Worm (Caenorhabditis elegans) whole organism, young adult: ENCODE results near the gene str-187.
"Not testable (repeated sequence)": the region's sequence is repeated elsewhere in the genome, so short reads cannot be mapped to it uniquely, and the experiment has no call there.

Experiments
- B0019.2 ChIP-seq: fragments of 200-800 bp; sonication (Bioruptor generic); conservative IDR thresholded peaks from 2 replicates; pipeline ENCODE4 v1.3.6; 2022; ENCODE audit warnings: missing genetic modification reagents, missing genetic modification characterization, missing compliant biosample characterization
- D2030.7 ChIP-seq: fragments of 200-800 bp; sonication (Bioruptor generic); IDR thresholded peaks from 2 replicates; pipeline ENCODE4 v1.3.6; 2022; ENCODE audit warnings: missing genetic modification reagents, missing genetic modification characterization, missing compliant biosample characterization
- F37B4.10 ChIP-seq: fragments of 200-800 bp; sonication (Bioruptor generic); IDR thresholded peaks from 2 replicates; pipeline ENCODE4 v1.3.6; 2022; ENCODE audit warnings: missing genetic modification characterization, missing compliant biosample characterization
- F52B5.7 ChIP-seq: sonication (generic microtip); optimal IDR thresholded peaks from 2 replicates; lab custom pipeline; 2016; ENCODE audit warnings: mild to moderate bottlenecking, missing genetic modification characterization, missing compliant biosample characterization
- F57A8.1 ChIP-seq: fragments of 200-800 bp; sonication (Bioruptor generic); optimal IDR thresholded peaks from 2 replicates; lab custom pipeline; 2018; ENCODE audit warnings: mild to moderate bottlenecking, missing genetic modification characterization, moderate library complexity, missing compliant biosample characterization
- F57C9.4 ChIP-seq: sonication (generic microtip); optimal IDR thresholded peaks from 2 replicates; lab custom pipeline; 2017; ENCODE audit warnings: mild to moderate bottlenecking, missing genetic modification characterization, missing compliant biosample characterization
- K12H6.12 ChIP-seq: fragments of 200-800 bp; sonication (Bioruptor generic); optimal IDR thresholded peaks from 2 replicates; lab custom pipeline; 2018; ENCODE audit warnings: mild to moderate bottlenecking, missing genetic modification characterization, missing compliant biosample characterization
- T07F8.4 ChIP-seq: sonication (generic microtip); optimal IDR thresholded peaks from 2 replicates; lab custom pipeline; 2016; ENCODE audit warnings: mild to moderate bottlenecking, missing genetic modification characterization, moderate library complexity, missing compliant biosample characterization
- T26A5.8 ChIP-seq: sonication (generic microtip); optimal IDR thresholded peaks from 2 replicates; lab custom pipeline; 2016; ENCODE audit warnings: missing genetic modification characterization, missing compliant biosample characterization
- Y79H2A.3 ChIP-seq: fragments of 200-800 bp; sonication (Bioruptor generic); conservative IDR thresholded peaks from 2 replicates; pipeline ENCODE4 v1.3.6; 2022; ENCODE audit warnings: missing genetic modification reagents, missing genetic modification characterization, missing compliant biosample characterization
- Y95B8A.8 ChIP-seq: fragments of 200-800 bp; sonication (Bioruptor generic); IDR thresholded peaks from 2 replicates; pipeline ENCODE4 v1.3.6; 2022; ENCODE audit warnings: missing genetic modification reagents, missing genetic modification characterization, missing compliant biosample characterization
- aptf-3 ChIP-seq: fragments of 200-800 bp; sonication (Bioruptor generic); IDR thresholded peaks from 2 replicates; pipeline ENCODE4 v1.3.6; 2022; ENCODE audit warnings: missing genetic modification characterization, missing compliant biosample characterization
- attf-5 ChIP-seq: fragments of 200-800 bp; sonication (Bioruptor generic); optimal IDR thresholded peaks from 2 replicates; lab custom pipeline; 2018; ENCODE audit warnings: mild to moderate bottlenecking, missing genetic modification characterization, missing compliant biosample characterization
- attf-6 ChIP-seq: fragments of 200-800 bp; sonication (Bioruptor generic); IDR thresholded peaks from 2 replicates; pipeline ENCODE4 v1.3.6; 2022; ENCODE audit warnings: missing genetic modification reagents, missing genetic modification characterization, missing compliant biosample characterization
- cebp-1 ChIP-seq, 2 experiments: fragments of 200-800 bp in 1 of 2; sonication (Bioruptor generic) in 1 of 2; sonication (generic microtip) in 1 of 2; IDR thresholded peaks in 1 of 2; optimal IDR thresholded peaks in 1 of 2; 2 replicates each; pipeline versions ENCODE4 v1.3.6 to Lab custom; 2017 to 2022; ENCODE audit warnings: missing compliant biosample characterization in 2 of 2, missing genetic modification characterization in 2 of 2, mild to moderate bottlenecking in 1 of 2, missing genetic modification reagents in 1 of 2, moderate library complexity in 1 of 2
- ceh-58 ChIP-seq: fragments of 200-800 bp; sonication (Bioruptor generic); IDR thresholded peaks from 2 replicates; pipeline ENCODE4 v1.3.6; 2022; ENCODE audit warnings: missing genetic modification characterization, missing compliant biosample characterization
- ceh-91 ChIP-seq: fragments of 200-800 bp; sonication (Bioruptor generic); IDR thresholded peaks from 2 replicates; pipeline ENCODE4 v1.3.6; 2022; ENCODE audit warnings: missing genetic modification reagents, missing genetic modification characterization, missing compliant biosample characterization
- chd-7 ChIP-seq: sonication (generic microtip); optimal IDR thresholded peaks from 2 replicates; lab custom pipeline; 2016; ENCODE audit warnings: mild to moderate bottlenecking, missing genetic modification characterization, moderate library complexity, missing compliant biosample characterization
- efl-1 ChIP-seq: fragments of 150-350 bp; optimal IDR thresholded peaks from 2 replicates; lab custom pipeline; 2014; ENCODE audit warnings: missing biosample characterization, missing genetic modification reagents, missing genetic modification characterization
- ets-4 ChIP-seq: fragments of 200-800 bp; sonication (Bioruptor generic); optimal IDR thresholded peaks from 2 replicates; lab custom pipeline; 2018; ENCODE audit warnings: mild to moderate bottlenecking, missing genetic modification characterization, missing compliant biosample characterization
- him-1 ChIP-seq: sonication (generic microtip); optimal IDR thresholded peaks from 2 replicates; lab custom pipeline; 2016; ENCODE audit warnings: missing genotype, missing genetic modification reagents, missing genetic modification characterization, missing compliant biosample characterization
- hmg-1.2 ChIP-seq: fragments of 200-800 bp; sonication (Bioruptor generic); IDR thresholded peaks from 2 replicates; pipeline ENCODE4 v1.3.6; 2022; ENCODE audit warnings: missing genetic modification reagents, missing genetic modification characterization, missing compliant biosample characterization
- lag-1 ChIP-seq: fragments of 200-800 bp; sonication (Bioruptor generic); IDR thresholded peaks from 2 replicates; pipeline ENCODE4 v1.3.6; 2022; ENCODE audit warnings: missing genetic modification reagents, missing genetic modification characterization, missing compliant biosample characterization
- let-607 ChIP-seq, 2 experiments: fragments of 200-800 bp in 1 of 2; sonication (Bioruptor generic) in 1 of 2; sonication (generic microtip) in 1 of 2; optimal IDR thresholded peaks; 2 replicates each; lab custom pipeline; 2016 to 2018; ENCODE audit warnings: mild to moderate bottlenecking in 2 of 2, missing compliant biosample characterization in 2 of 2, missing genetic modification characterization in 2 of 2, moderate library complexity in 2 of 2, missing genotype in 1 of 2
- lsl-1 ChIP-seq: fragments of 200-800 bp; sonication (Bioruptor generic); optimal IDR thresholded peaks from 2 replicates; lab custom pipeline; 2018; ENCODE audit warnings: mild to moderate bottlenecking, missing genetic modification characterization, moderate library complexity, missing compliant biosample characterization
- madf-8 ChIP-seq: fragments of 200-800 bp; sonication (Bioruptor generic); conservative IDR thresholded peaks from 2 replicates; pipeline ENCODE4 v1.3.6; 2022; ENCODE audit warnings: missing genetic modification reagents, missing genetic modification characterization, missing compliant biosample characterization
- repo-1 ChIP-seq: sonication (generic microtip); optimal IDR thresholded peaks from 2 replicates; lab custom pipeline; 2017; ENCODE audit warnings: mild to moderate bottlenecking, missing genetic modification characterization, missing compliant biosample characterization
- snpc-1.1 ChIP-seq: sonication (generic microtip); optimal IDR thresholded peaks from 2 replicates; lab custom pipeline; 2017; ENCODE audit warnings: missing genetic modification characterization, mild to moderate bottlenecking, missing compliant biosample characterization, antibody characterized with exemption, moderate library complexity, missing genotype, missing genetic modification reagents; ENCODE audit not compliant: insufficient read depth
- snpc-3.4 ChIP-seq: sonication (generic microtip); optimal IDR thresholded peaks from 2 replicates; lab custom pipeline; 2017; ENCODE audit warnings: missing genetic modification characterization, mild to moderate bottlenecking, missing compliant biosample characterization, antibody characterized with exemption, moderate library complexity, missing genotype, missing genetic modification reagents
- unc-62 ChIP-seq: fragments of 150-350 bp; optimal IDR thresholded peaks from 2 replicates; lab custom pipeline; 2014; ENCODE audit warnings: missing biosample characterization, missing genetic modification reagents, missing genetic modification characterization
- zfh-2 ChIP-seq: fragments of 200-800 bp; sonication (Bioruptor generic); conservative IDR thresholded peaks from 2 replicates; pipeline ENCODE4 v1.3.6; 2022; ENCODE audit warnings: missing genetic modification reagents, missing genetic modification characterization, missing compliant biosample characterization
- ztf-22 ChIP-seq: fragments of 200-800 bp; sonication (Bioruptor generic); optimal IDR thresholded peaks from 2 replicates; lab custom pipeline; 2018; ENCODE audit warnings: mild to moderate bottlenecking, missing genetic modification characterization, moderate library complexity, missing compliant biosample characterization
- ztf-26 ChIP-seq: sonication (generic microtip); optimal IDR thresholded peaks from 2 replicates; lab custom pipeline; 2017; ENCODE audit warnings: missing genetic modification characterization, missing compliant biosample characterization
- ztf-28 ChIP-seq: fragments of 200-800 bp; sonication (Bioruptor generic); IDR thresholded peaks from 2 replicates; pipeline ENCODE4 v1.3.6; 2022; ENCODE audit warnings: missing genetic modification reagents, missing genetic modification characterization, missing compliant biosample characterization
- ztf-6 ChIP-seq: fragments of 200-800 bp; sonication (Bioruptor generic); IDR thresholded peaks from 2 replicates; pipeline ENCODE4 v1.3.6; 2022; ENCODE audit warnings: missing genetic modification reagents, missing genetic modification characterization, missing compliant biosample characterization

Gene str-187

DNA sequence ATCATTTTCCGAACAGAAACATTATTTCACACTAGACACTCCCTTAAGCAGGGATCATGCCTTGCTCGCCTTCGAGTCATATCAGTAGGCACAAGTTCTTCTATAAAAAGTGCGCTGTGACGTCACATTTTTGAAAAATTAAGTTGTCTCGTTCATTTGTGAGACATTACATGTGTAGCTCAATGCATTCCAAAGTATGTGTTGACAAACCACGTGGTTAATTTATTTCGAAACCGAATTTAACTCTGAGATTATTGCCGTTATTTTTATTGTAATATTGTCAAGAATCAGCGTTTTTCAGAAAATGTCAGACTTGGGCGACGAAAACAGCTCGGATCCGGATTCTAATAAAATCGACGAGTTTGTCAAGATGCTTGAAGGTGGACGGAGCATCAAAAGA, 29.1 kb downstream of the str-187 start, which contains the start of gene T28F3.5 (continued):
- TF ChIP-seq hmg-1.2 (GFP tag; lab: Robert Waterston, UW) (no peak), ztf-22 (GFP tag; lab: Kevin White, UChicago) (no peak)

DNA sequence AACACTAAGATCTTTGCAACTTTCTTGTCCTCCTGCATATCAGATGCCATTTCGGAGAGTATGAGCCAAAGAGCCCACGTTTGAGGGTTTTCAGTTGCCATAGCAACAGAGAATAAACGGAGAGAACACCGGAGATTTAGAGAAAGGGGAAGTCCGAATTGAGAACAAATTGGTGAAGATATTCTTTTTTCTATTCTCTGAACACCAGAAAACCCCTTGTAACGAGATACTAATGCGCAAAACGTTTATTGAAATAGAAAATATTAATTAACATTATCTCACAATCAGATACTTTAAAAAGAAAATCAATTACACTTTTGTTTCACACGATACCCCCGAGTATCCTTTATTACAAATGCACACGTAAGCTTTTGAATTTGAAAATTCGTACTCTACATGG, 36.6 kb downstream of the str-187 start, which contains the start of gene ifta-2:
TSS of gene ifta-2 (minus strand) at position 101 of the 400 bp plus-strand sequence.
- no peak for TF ChIP-seq snpc-3.4 (tag; lab: Kevin White, UChicago)
- TF ChIP-seq T26A5.8, result no peak
- no peak for TF ChIP-seq cebp-1 (GFP tag; IDR thresholded peaks at IDR 0.05; lab: Robert Waterston, UW)
- TF ChIP-seq cebp-1 (tag; optimal IDR thresholded peaks at IDR 0.05; lab: Kevin White, UChicago), result no peak
- no peak for TF ChIP-seq ztf-6 (GFP tag; lab: Robert Waterston, UW)
- no peak for TF ChIP-seq repo-1 (tag; lab: Kevin White, UChicago)
- TF ChIP-seq ceh-58 (GFP tag; lab: Robert Waterston, UW), result no peak
- TF ChIP-seq efl-1, result no peak
- no peak for TF ChIP-seq aptf-3
- no peak for TF ChIP-seq F57A8.1
- TF ChIP-seq snpc-1.1, result no peak
- TF ChIP-seq Y79H2A.3 (GFP tag; lab: Robert Waterston, UW), result no peak
- no peak for TF ChIP-seq K12H6.12 (tag; lab: Kevin White, UChicago)
- TF ChIP-seq chd-7 (tag; lab: Kevin White, UChicago), result no peak
- no peak for TF ChIP-seq T07F8.4

DNA sequence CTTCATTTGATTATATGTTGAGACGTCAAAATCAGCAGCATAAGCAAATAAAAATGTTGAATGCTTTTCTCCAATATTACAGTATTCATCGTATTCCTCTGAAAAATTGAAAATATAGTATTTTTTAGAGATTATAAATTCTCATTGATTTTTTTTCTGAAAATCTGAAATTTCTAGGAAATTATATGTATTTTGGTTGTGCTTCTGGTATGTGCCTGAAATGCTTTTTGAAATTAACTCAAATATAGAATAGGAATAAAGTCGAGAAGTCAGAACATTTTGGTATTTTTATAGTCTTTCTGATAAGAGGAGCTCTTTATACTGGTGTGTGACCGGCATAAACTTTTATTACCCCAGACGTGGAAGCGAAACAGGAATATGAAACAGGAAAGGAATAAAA, 41.8 kb downstream of the str-187 start, which contains the start of gene T28F3.8:
TSS of gene T28F3.8 (minus strand) at position 101 of the 400 bp plus-strand sequence.
- TF ChIP-seq F52B5.7 (tag; lab: Kevin White, UChicago); unc-62; T07F8.4: not testable (repeated sequence)

DNA sequence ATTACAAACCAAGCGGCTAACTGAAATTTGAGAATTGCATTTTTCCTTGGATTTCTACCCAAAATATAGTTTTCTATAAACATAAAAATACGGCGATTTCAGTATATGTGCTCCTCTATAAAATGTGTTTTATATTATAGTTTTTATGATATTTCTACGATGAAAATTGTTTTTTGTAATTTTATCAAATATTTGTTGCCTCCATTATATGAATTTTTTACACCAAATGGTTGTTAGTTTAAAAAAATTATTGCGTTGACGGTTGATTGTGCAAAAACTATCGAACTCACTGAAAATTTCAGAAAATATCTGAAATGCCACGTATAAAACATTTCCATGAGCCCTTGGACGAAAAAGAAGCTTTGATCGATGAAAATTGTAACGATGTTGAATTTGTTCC, 42.8 kb downstream of the str-187 start, which contains the start of gene T28F3.9:
TSS of gene T28F3.9 (plus strand) at position 301 of the 400 bp plus-strand sequence.
- TF ChIP-seq D2030.7, result no peak
- no peak for TF ChIP-seq ztf-28
- no peak for TF ChIP-seq F57C9.4 (tag; lab: Kevin White, UChicago)
- no peak for TF ChIP-seq B0019.2 (GFP tag; lab: Robert Waterston, UW)
- TF ChIP-seq zfh-2, result no peak
- no peak for TF ChIP-seq attf-6 (GFP tag; lab: Robert Waterston, UW)
- no peak for TF ChIP-seq F37B4.10 (GFP tag; lab: Robert Waterston, UW)
- TF ChIP-seq madf-8 (GFP tag; lab: Robert Waterston, UW), result no peak
- TF ChIP-seq lag-1 (GFP tag; lab: Robert Waterston, UW), result no peak
- no peak for TF ChIP-seq him-1 (tag; lab: Kevin White, UChicago)
- no peak for TF ChIP-seq unc-62
- no peak for TF ChIP-seq attf-5
- TF ChIP-seq Y95B8A.8 (GFP tag; lab: Robert Waterston, UW), result no peak
- no peak for TF ChIP-seq let-607 (tag; optimal IDR thresholded peaks at IDR 0.05; lab: Kevin White, UChicago)
- no peak for TF ChIP-seq lsl-1
- no peak for TF ChIP-seq ets-4 (GFP tag; lab: Kevin White, UChicago)
- no peak for TF ChIP-seq ceh-91
- no peak for TF ChIP-seq ztf-26
- TF ChIP-seq, all 124 proteins: peak for 0
